Fruit fly (Drosophila melanogaster): ENCODE data around the gene CG42635.

dm6 chr2L:17963071-17963567, 44.6 kb upstream of the CG42635 start, which contains the start of gene CG5674:
- TF ChIP-seq tj (GFP tag; optimal IDR thresholded peaks at IDR 0.05) (no peak), CG12768 (GFP tag; optimal IDR thresholded peaks at IDR 0.05) (no peak), ovo (GFP tag; optimal IDR thresholded peaks at IDR 0.05) (no peak), pad (GFP tag; optimal IDR thresholded peaks at IDR 0.05) (peak; percentile 98), cnc (optimal IDR thresholded peaks at IDR 0.05) (no peak), Mnt (GFP tag; optimal IDR thresholded peaks at IDR 0.05) (no peak), Hr96 (GFP tag; optimal IDR thresholded peaks at IDR 0.05) (no peak), CG7045 (GFP tag; optimal IDR thresholded peaks at IDR 0.05) (no peak), cic (GFP tag; optimal IDR thresholded peaks at IDR 0.05) (no peak), toe (GFP tag; optimal IDR thresholded peaks at IDR 0.05) (peak; percentile 3), kay (GFP tag; ENCODE audit: borderline replicate concordance) (no peak)
